Worm (Caenorhabditis elegans): Measurements from ENCODE around the gene clec-142.

DNA sequence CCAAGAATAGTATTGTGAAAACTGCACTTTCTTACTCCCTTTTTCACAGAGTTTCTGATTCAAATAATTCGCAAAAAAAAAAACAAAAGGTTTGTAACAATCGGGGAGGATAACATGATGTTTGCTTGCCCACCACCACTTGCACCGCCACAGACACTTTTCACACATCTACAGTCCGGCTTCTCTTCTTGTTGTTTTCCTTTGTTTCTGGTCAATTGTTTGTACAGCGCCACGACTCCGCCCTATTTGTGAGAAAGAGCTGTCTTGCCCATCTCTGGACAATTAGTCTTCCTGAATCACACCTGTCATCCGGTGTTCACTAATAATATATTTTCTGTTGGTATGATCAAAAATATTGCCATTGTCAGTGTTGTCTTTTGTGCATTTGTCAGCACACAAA is 47.5 kb upstream of the clec-142 start, which contains the start of gene M110.9:
- TF ChIP-seq aly-1 (tag; optimal IDR thresholded peaks at IDR 0.05) (no peak), hmg-4 (GFP tag; optimal IDR thresholded peaks at IDR 0.05) (no peak), ceh-36 (tag; optimal IDR thresholded peaks at IDR 0.05) (no peak), ama-1 (optimal IDR thresholded peaks at IDR 0.05) (no peak), pes-1 (GFP tag; IDR thresholded peaks at IDR 0.05) (no peak), ets-7 (tag; optimal IDR thresholded peaks at IDR 0.05) (no peak), B0310.2 (tag; optimal IDR thresholded peaks at IDR 0.05) (no peak), scrt-1 (GFP tag; IDR thresholded peaks at IDR 0.05) (no peak), hmbx-1 (tag; optimal IDR thresholded peaks at IDR 0.05) (no peak), tbx-37 (GFP tag; conservative IDR thresholded peaks at IDR 0.05) (no peak), hnd-1 (tag; optimal IDR thresholded peaks at IDR 0.05) (no peak), ceh-13 (GFP tag; optimal IDR thresholded peaks at IDR 0.05) (no peak), sea-1 (GFP tag; conservative IDR thresholded peaks at IDR 0.05) (no peak)
